Worm (Caenorhabditis elegans) whole organism, L4 larva: ENCODE results near the gene str-180.

Source experiments
- F10B5.3 ChIP-seq: sonication (generic microtip); optimal IDR thresholded peaks from 2 replicates; lab custom pipeline; 2016; ENCODE audit warnings: mild to moderate bottlenecking, missing genetic modification characterization, missing compliant biosample characterization
- F37D6.2 ChIP-seq: sonication (generic microtip); optimal IDR thresholded peaks from 2 replicates; lab custom pipeline; 2016; ENCODE audit warnings: mild to moderate bottlenecking, missing genetic modification characterization, missing compliant biosample characterization
- R02D3.7 ChIP-seq: fragments of 150-350 bp; sonication (generic microtip); optimal IDR thresholded peaks from 3 replicates; lab custom pipeline; 2014; ENCODE audit warnings: missing biosample characterization, missing genetic modification characterization
- T20F7.1 ChIP-seq: fragments of 200-800 bp; sonication (Bioruptor generic); optimal IDR thresholded peaks from 2 replicates; lab custom pipeline; 2018; ENCODE audit warnings: mild to moderate bottlenecking, missing genetic modification characterization, missing compliant biosample characterization
- Y105C5A.15 ChIP-seq: fragments of 200-800 bp; sonication (Bioruptor generic); IDR thresholded peaks from 2 replicates; pipeline ENCODE4 v1.3.6; 2022; ENCODE audit warnings: missing genetic modification characterization, missing compliant biosample characterization
- Y48G9A.11 ChIP-seq: fragments of 200-800 bp; sonication (Bioruptor generic); IDR thresholded peaks from 2 replicates; pipeline ENCODE4 v1.3.6; 2022; ENCODE audit warnings: missing genetic modification reagents, missing genetic modification characterization, missing compliant biosample characterization
- Y75B8A.6 ChIP-seq: fragments of 200-800 bp; sonication (Bioruptor generic); IDR thresholded peaks from 2 replicates; pipeline ENCODE4 v1.3.6; 2022; ENCODE audit warnings: missing genetic modification reagents, missing genetic modification characterization, missing compliant biosample characterization
- ZK337.2 ChIP-seq: fragments of 200-800 bp; sonication (Bioruptor generic); IDR thresholded peaks from 2 replicates; pipeline ENCODE4 v1.3.6; 2022; ENCODE audit warnings: missing genetic modification reagents, missing genetic modification characterization, missing compliant biosample characterization
- aly-2 ChIP-seq: sonication (generic microtip); optimal IDR thresholded peaks from 2 replicates; lab custom pipeline; 2018; ENCODE audit warnings: missing biosample characterization, missing genetic modification characterization
- arid-1 ChIP-seq: fragments of 200-800 bp; sonication (Bioruptor generic); conservative IDR thresholded peaks from 2 replicates; pipeline ENCODE4 v1.3.6; 2022; ENCODE audit warnings: missing genetic modification reagents, missing genetic modification characterization, missing compliant biosample characterization
- attf-4 ChIP-seq: sonication (generic microtip); optimal IDR thresholded peaks from 3 replicates; lab custom pipeline; 2017; ENCODE audit warnings: missing biosample characterization, missing genetic modification characterization
- ceh-20 ChIP-seq: fragments of 200-800 bp; sonication (Bioruptor generic); IDR thresholded peaks from 2 replicates; pipeline ENCODE4 v1.3.6; 2022; ENCODE audit warnings: missing genetic modification reagents, missing genetic modification characterization, missing compliant biosample characterization
- ceh-62 ChIP-seq: sonication (generic microtip); optimal IDR thresholded peaks from 2 replicates; lab custom pipeline; 2017; ENCODE audit warnings: missing biosample characterization, missing genetic modification characterization
- cey-2 ChIP-seq: sonication (generic microtip); optimal IDR thresholded peaks from 3 replicates; lab custom pipeline; 2017; ENCODE audit warnings: missing genetic modification characterization, mild to moderate bottlenecking, missing compliant biosample characterization, antibody characterized with exemption, borderline replicate concordance; ENCODE audit not compliant: insufficient read depth
- daf-16 ChIP-seq, 3 experiments: sonication (generic microtip); optimal IDR thresholded peaks; 2 replicates each; lab custom pipeline; 2016 to 2017; ENCODE audit warnings: missing genetic modification characterization in 3 of 3, missing genetic modification reagents in 3 of 3, mild to moderate bottlenecking in 2 of 3, missing compliant biosample characterization in 2 of 3, missing biosample characterization in 1 of 3, moderate library complexity in 1 of 3
- daf-19 ChIP-seq: fragments of 200-800 bp; sonication (Bioruptor generic); conservative IDR thresholded peaks from 2 replicates; pipeline ENCODE4 v1.3.6; 2022; ENCODE audit warnings: missing genetic modification characterization, missing compliant biosample characterization
- dmd-6 ChIP-seq: fragments of 200-800 bp; sonication (Bioruptor generic); IDR thresholded peaks from 2 replicates; pipeline ENCODE4 v1.3.6; 2022; ENCODE audit warnings: missing genetic modification reagents, missing genetic modification characterization, missing compliant biosample characterization
- dmd-9 ChIP-seq: fragments of 200-800 bp; sonication (Bioruptor generic); IDR thresholded peaks from 2 replicates; pipeline ENCODE4 v1.3.6; 2022; ENCODE audit warnings: missing genetic modification reagents, missing genetic modification characterization, missing compliant biosample characterization
- dve-1 ChIP-seq: sonication (generic microtip); optimal IDR thresholded peaks from 2 replicates; lab custom pipeline; 2017; ENCODE audit warnings: antibody characterized with exemption, mild to moderate bottlenecking, missing genetic modification characterization, missing compliant biosample characterization; ENCODE audit not compliant: insufficient read depth
- hlh-11 ChIP-seq: fragments of 200-800 bp; sonication (Bioruptor generic); optimal IDR thresholded peaks from 2 replicates; lab custom pipeline; 2018; ENCODE audit warnings: mild to moderate bottlenecking, missing genetic modification characterization, missing compliant biosample characterization
- hlh-30 ChIP-seq: sonication (generic microtip); optimal IDR thresholded peaks from 2 replicates; lab custom pipeline; 2017; ENCODE audit warnings: antibody characterized with exemption, mild to moderate bottlenecking, missing genetic modification characterization, missing compliant biosample characterization; ENCODE audit not compliant: insufficient read depth
- hmg-1.1 ChIP-seq: fragments of 200-800 bp; sonication (Bioruptor generic); IDR thresholded peaks from 2 replicates; pipeline ENCODE4 v1.3.6; 2022; ENCODE audit warnings: missing genetic modification reagents, missing genetic modification characterization, missing compliant biosample characterization
- lim-7 ChIP-seq: fragments of 200-800 bp; sonication (Bioruptor generic); IDR thresholded peaks from 2 replicates; pipeline ENCODE4 v1.3.6; 2022; ENCODE audit warnings: missing genetic modification characterization, missing compliant biosample characterization
- lsy-2 ChIP-seq, 2 experiments: fragments of 150-350 bp in 1 of 2; sonication (generic microtip) in 1 of 2; optimal IDR thresholded peaks; 2 replicates each; lab custom pipeline; 2014 to 2017; ENCODE audit warnings: missing biosample characterization in 2 of 2, missing genetic modification characterization in 2 of 2
- mdt-29 ChIP-seq: fragments of 200-800 bp; sonication (Bioruptor generic); IDR thresholded peaks from 2 replicates; pipeline ENCODE4 v1.3.6; 2022; ENCODE audit warnings: missing genetic modification reagents, missing genetic modification characterization, missing compliant biosample characterization
- mes-2 ChIP-seq: sonication (generic microtip); optimal IDR thresholded peaks from 2 replicates; lab custom pipeline; 2016; ENCODE audit warnings: missing genotype, mild to moderate bottlenecking, missing genetic modification characterization, missing compliant biosample characterization; ENCODE audit not compliant: poor library complexity, severe bottlenecking
- mxl-2 ChIP-seq: fragments of 200-800 bp; sonication (Bioruptor generic); conservative IDR thresholded peaks from 2 replicates; pipeline ENCODE4 v1.3.6; 2022; ENCODE audit warnings: missing genetic modification reagents, missing genetic modification characterization, missing compliant biosample characterization
- nhr-102 ChIP-seq: sonication (generic microtip); optimal IDR thresholded peaks from 2 replicates; lab custom pipeline; 2016; ENCODE audit warnings: mild to moderate bottlenecking, missing genetic modification characterization, moderate library complexity, missing compliant biosample characterization
- nhr-28 ChIP-seq: fragments of 150-350 bp; optimal IDR thresholded peaks from 2 replicates; lab custom pipeline; 2014; ENCODE audit warnings: missing biosample characterization, missing genetic modification characterization
- nhr-42 ChIP-seq: fragments of 200-800 bp; sonication (Bioruptor generic); IDR thresholded peaks from 2 replicates; pipeline ENCODE4 v1.3.6; 2022; ENCODE audit warnings: missing genetic modification characterization, missing compliant biosample characterization
- nhr-6 ChIP-seq: fragments of 150-350 bp; optimal IDR thresholded peaks from 2 replicates; lab custom pipeline; 2014; ENCODE audit warnings: missing biosample characterization, missing genetic modification characterization
- php-3 ChIP-seq: fragments of 200-800 bp; sonication (Bioruptor generic); IDR thresholded peaks from 2 replicates; pipeline ENCODE4 v1.3.6; 2022; ENCODE audit warnings: missing genetic modification reagents, missing genetic modification characterization, missing compliant biosample characterization
- pqm-1 ChIP-seq: sonication (generic microtip); optimal IDR thresholded peaks from 2 replicates; lab custom pipeline; 2017; ENCODE audit warnings: missing biosample characterization, missing genetic modification characterization
- saeg-2 ChIP-seq: fragments of 200-800 bp; sonication (Bioruptor generic); IDR thresholded peaks from 2 replicates; pipeline ENCODE4 v1.3.6; 2022; ENCODE audit warnings: missing genetic modification reagents, missing genetic modification characterization, missing compliant biosample characterization
- set-16 ChIP-seq: fragments of 200-800 bp; sonication (Bioruptor generic); IDR thresholded peaks from 2 replicates; pipeline ENCODE4 v1.3.6; 2022; ENCODE audit warnings: missing genetic modification reagents, missing genetic modification characterization, missing compliant biosample characterization
- snpc-1.2 ChIP-seq: fragments of 200-800 bp; sonication (Bioruptor generic); IDR thresholded peaks from 2 replicates; pipeline ENCODE4 v1.3.6; 2022; ENCODE audit warnings: missing genetic modification reagents, missing genetic modification characterization, missing compliant biosample characterization
- snpc-4 ChIP-seq: fragments of 150-350 bp; optimal IDR thresholded peaks from 2 replicates; lab custom pipeline; 2014; ENCODE audit warnings: missing biosample characterization, missing genetic modification characterization
- tag-97 ChIP-seq: fragments of 200-800 bp; sonication (Bioruptor generic); IDR thresholded peaks from 2 replicates; pipeline ENCODE4 v1.3.6; 2022; ENCODE audit warnings: missing genetic modification characterization, missing compliant biosample characterization
- tra-1 ChIP-seq: fragments of 200-800 bp; sonication (Bioruptor generic); IDR thresholded peaks from 2 replicates; pipeline ENCODE4 v1.3.6; 2022; ENCODE audit warnings: missing genetic modification reagents, missing genetic modification characterization, missing compliant biosample characterization
- unc-130 ChIP-seq: sonication (generic microtip); optimal IDR thresholded peaks from 2 replicates; lab custom pipeline; 2016; ENCODE audit warnings: missing genetic modification reagents, missing genetic modification characterization, missing compliant biosample characterization
- unc-39 ChIP-seq: sonication (generic microtip); optimal IDR thresholded peaks from 2 replicates; lab custom pipeline; 2017; ENCODE audit warnings: missing biosample characterization, missing genetic modification characterization
- unc-62 ChIP-seq, 3 experiments: fragments of 150-350 bp in 1 of 3; sonication (generic microtip); optimal IDR thresholded peaks in 2 of 3; peaks in 1 of 3; 1 replicate in 1 of 3; 2 replicates in 2 of 3; lab custom pipeline; 2014 to 2017; ENCODE audit warnings: missing biosample characterization in 3 of 3, missing genetic modification characterization in 3 of 3, missing genetic modification reagents in 3 of 3, missing genotype in 1 of 3
- vab-7 ChIP-seq: fragments of 200-800 bp; sonication (Bioruptor generic); IDR thresholded peaks from 2 replicates; pipeline ENCODE4 v1.3.6; 2022; ENCODE audit warnings: missing genetic modification reagents, missing genetic modification characterization, missing compliant biosample characterization
- zag-1 ChIP-seq: fragments of 150-350 bp; optimal IDR thresholded peaks from 2 replicates; lab custom pipeline; 2014; ENCODE audit warnings: missing biosample characterization, missing genetic modification characterization
- zfp-3 ChIP-seq: fragments of 200-800 bp; sonication (Bioruptor generic); conservative IDR thresholded peaks from 2 replicates; pipeline ENCODE4 v1.3.6; 2022; ENCODE audit warnings: missing genetic modification reagents, missing genetic modification characterization, missing compliant biosample characterization
- zip-2 ChIP-seq: fragments of 150-350 bp; optimal IDR thresholded peaks from 2 replicates; lab custom pipeline; 2014; ENCODE audit warnings: missing biosample characterization, missing genetic modification characterization

Gene str-180

ce11 chrV:6658765-6659164, 9.9 kb downstream of the str-180 start (continued):
- peak; percentile 30; the same call in 1 of the 2 replicates for TF ChIP-seq dmd-6 (GFP tag; lab: Robert Waterston, UW)
- peak; percentile 30 for TF ChIP-seq F37D6.2 (tag; lab: Kevin White, UChicago)
- no peak for TF ChIP-seq mxl-2 (GFP tag; lab: Robert Waterston, UW)
- TF ChIP-seq R02D3.7 (tag; lab: Kevin White, UChicago): no peak

ce11 chrV:6657532-6658259, 10.9 kb downstream of the str-180 start:
- TF ChIP-seq php-3 (GFP tag; lab: Robert Waterston, UW) (no peak), ceh-20 (GFP tag; lab: Robert Waterston, UW) (no peak), hmg-1.1 (GFP tag; lab: Robert Waterston, UW) (no peak), vab-7 (GFP tag; lab: Robert Waterston, UW) (no peak), zfp-3 (GFP tag; lab: Robert Waterston, UW) (no peak), daf-19 (no peak), set-16 (GFP tag; lab: Robert Waterston, UW) (no peak), daf-16 (GFP tag; optimal IDR thresholded peaks at IDR 0.05; lab: Kevin White, UChicago) (no peak), daf-16 (tag; optimal IDR thresholded peaks at IDR 0.05; lab: Kevin White, UChicago) (peak; percentile 72), lim-7 (GFP tag; lab: Robert Waterston, UW) (no peak), T20F7.1 (peak; percentile 22), mes-2 (tag; lab: Kevin White, UChicago) (peak; percentile 1), Y105C5A.15 (no peak), Y75B8A.6 (no peak), zag-1 (tag; lab: Kevin White, UChicago) (no peak), F10B5.3 (tag; lab: Kevin White, UChicago) (no peak), pqm-1 (tag; lab: Kevin White, UChicago) (no peak), tra-1 (GFP tag; lab: Robert Waterston, UW) (0 out of 2 replicates have a peak, but pooled peaks have one; percentile 40), saeg-2 (GFP tag; lab: Robert Waterston, UW) (no peak), cey-2 (tag; lab: Kevin White, UChicago) (no peak), nhr-6 (tag; lab: Kevin White, UChicago) (no peak), nhr-42 (no peak), unc-62 (GFP tag; optimal IDR thresholded peaks at IDR 0.05 in 1 of 2; lab: Kevin White, UChicago) (peak in 1 of 2 experiments; percentile 31), unc-62 (tag; optimal IDR thresholded peaks at IDR 0.05; lab: Kevin White, UChicago) (no peak), tag-97 (no peak), snpc-1.2 (GFP tag; lab: Robert Waterston, UW) (no peak), snpc-4 (tag; lab: Kevin White, UChicago) (peak; percentile 40), arid-1 (GFP tag; lab: Robert Waterston, UW) (no peak), ZK337.2 (no peak), zip-2 (no peak), ceh-62 (no peak), mdt-29 (GFP tag; lab: Robert Waterston, UW) (no peak), dmd-9 (GFP tag; lab: Robert Waterston, UW) (no peak), aly-2 (tag; lab: Kevin White, UChicago) (no peak), unc-130 (GFP tag; lab: Kevin White, UChicago) (no peak), attf-4 (no peak), dve-1 (tag; lab: Kevin White, UChicago) (peak; percentile 59), lsy-2 (tag; optimal IDR thresholded peaks at IDR 0.05; lab: Kevin White, UChicago) (no peak), dmd-6 (GFP tag; lab: Robert Waterston, UW) (no peak), hlh-11 (peak; percentile 14), hlh-30 (tag; lab: Kevin White, UChicago) (peak; percentile 60), nhr-102 (tag; lab: Kevin White, UChicago) (no peak), nhr-28 (tag; lab: Kevin White, UChicago) (peak; percentile 22), Y48G9A.11 (0 out of 2 replicates have a peak, but pooled peaks have one; percentile 11), unc-39 (no peak)
